Worm (Caenorhabditis elegans) whole organism, midembryonic: ENCODE measurements around the gene C03H5.9.

ENCODE experiments used
- T22C8.4 ChIP-seq: fragments of 200-800 bp; sonication (Bioruptor generic); IDR thresholded peaks from 2 replicates; pipeline ENCODE4 v1.3.6; 2022; ENCODE audit warnings: missing genetic modification characterization, missing compliant biosample characterization
- cog-1 ChIP-seq: sonication (generic microtip); optimal IDR thresholded peaks from 2 replicates; lab custom pipeline; 2016; ENCODE audit warnings: missing genetic modification characterization, missing compliant biosample characterization
- flt-1 ChIP-seq: fragments of 200-800 bp; sonication (Bioruptor generic); IDR thresholded peaks from 2 replicates; pipeline ENCODE4 v1.3.6; 2022; ENCODE audit warnings: missing genetic modification characterization, missing compliant biosample characterization
- klf-2 ChIP-seq: fragments of 200-800 bp; sonication (Bioruptor generic); conservative IDR thresholded peaks from 2 replicates; pipeline ENCODE4 v1.3.6; 2022; ENCODE audit warnings: missing genetic modification reagents, missing genetic modification characterization, missing compliant biosample characterization
- med-1 ChIP-seq: sonication (generic microtip); optimal IDR thresholded peaks from 2 replicates; lab custom pipeline; 2017; ENCODE audit warnings: missing genetic modification characterization, mild to moderate bottlenecking, missing compliant biosample characterization, antibody characterized with exemption, missing genetic modification reagents; ENCODE audit not compliant: insufficient read depth
- ref-1 ChIP-seq: fragments of 200-800 bp; sonication (Bioruptor generic); conservative IDR thresholded peaks from 2 replicates; pipeline ENCODE4 v1.3.6; 2022; ENCODE audit warnings: missing genetic modification reagents, missing genetic modification characterization, missing compliant biosample characterization
- tab-1 ChIP-seq: fragments of 200-800 bp; sonication (Bioruptor generic); IDR thresholded peaks from 2 replicates; pipeline ENCODE4 v1.3.6; 2022; ENCODE audit warnings: missing genetic modification characterization, missing compliant biosample characterization
- ztf-23 ChIP-seq: fragments of 200-800 bp; sonication (Bioruptor generic); IDR thresholded peaks from 2 replicates; pipeline ENCODE4 v1.3.6; 2022; ENCODE audit warnings: missing genetic modification reagents, missing genetic modification characterization, missing compliant biosample characterization
- ztf-29 ChIP-seq: fragments of 200-800 bp; sonication (Bioruptor generic); IDR thresholded peaks from 2 replicates; pipeline ENCODE4 v1.3.6; 2022; ENCODE audit warnings: missing genetic modification reagents, missing genetic modification characterization, missing compliant biosample characterization

C03H5.9 gene

ce11 chrII:356969-357368 is 21.5 kb upstream of the C03H5.9 start, which contains the start of gene dmsr-4:
dmsr-4 (minus strand) TSS chrII:357069.
- TF ChIP-seq klf-2 (GFP tag; lab: Robert Waterston, UW): no peak

- TF ChIP-seq ref-1: no peak
- TF ChIP-seq ztf-29: no peak
- TF ChIP-seq med-1 (GFP tag; lab: Kevin White, UChicago): no peak
- TF ChIP-seq T22C8.4 (GFP tag; lab: Robert Waterston, UW): no peak
- no peak for TF ChIP-seq ztf-23 (GFP tag; lab: Robert Waterston, UW)
- no peak for TF ChIP-seq flt-1 (GFP tag; lab: Robert Waterston, UW)
- TF ChIP-seq cog-1: no peak
- no peak for TF ChIP-seq tab-1 (GFP tag; lab: Robert Waterston, UW)
- no peak for TF ChIP-seq klf-2 (GFP tag; lab: Robert Waterston, UW)
These were observed 11.0 kb upstream of the C03H5.9 start, which contains the start of gene ptr-3 for ce11 chrII:367455-367854. ptr-3 (minus strand) TSS chrII:367555.

ce11 chrII:370394-370793 is 8.1 kb upstream of the C03H5.9 start:
- no peak for TF ChIP-seq klf-2 (GFP tag; lab: Robert Waterston, UW)
- no peak for TF ChIP-seq flt-1 (GFP tag; lab: Robert Waterston, UW)
- TF ChIP-seq ztf-23 (GFP tag; lab: Robert Waterston, UW): no peak
- no peak for TF ChIP-seq cog-1
- no peak for TF ChIP-seq med-1 (GFP tag; lab: Kevin White, UChicago)
- TF ChIP-seq ztf-29: no peak
- no peak for TF ChIP-seq tab-1 (GFP tag; lab: Robert Waterston, UW)
- TF ChIP-seq T22C8.4 (GFP tag; lab: Robert Waterston, UW): no peak
- no peak for TF ChIP-seq ref-1

ce11 chrII:371549-371948 is 6.9 kb upstream of the C03H5.9 start:
- TF ChIP-seq cog-1: no peak
- no peak for TF ChIP-seq tab-1 (GFP tag; lab: Robert Waterston, UW)
- TF ChIP-seq flt-1 (GFP tag; lab: Robert Waterston, UW): no peak
- no peak for TF ChIP-seq klf-2 (GFP tag; lab: Robert Waterston, UW)

- no peak for TF ChIP-seq cog-1
- no peak for TF ChIP-seq med-1 (GFP tag; lab: Kevin White, UChicago)
- no peak for TF ChIP-seq flt-1 (GFP tag; lab: Robert Waterston, UW)
- TF ChIP-seq tab-1 (GFP tag; lab: Robert Waterston, UW): no peak
- TF ChIP-seq ztf-23 (GFP tag; lab: Robert Waterston, UW): no peak
- TF ChIP-seq ref-1: no peak
- TF ChIP-seq klf-2 (GFP tag; lab: Robert Waterston, UW): no peak
- no peak for TF ChIP-seq T22C8.4 (GFP tag; lab: Robert Waterston, UW)
- no peak for TF ChIP-seq ztf-29
These were observed 6.2 kb upstream of the C03H5.9 start for ce11 chrII:372235-372634.

- TF ChIP-seq cog-1 (no peak), klf-2 (GFP tag; lab: Robert Waterston, UW) (no peak), ztf-29 (no peak), tab-1 (GFP tag; lab: Robert Waterston, UW) (no peak), med-1 (GFP tag; lab: Kevin White, UChicago) (no peak), T22C8.4 (GFP tag; lab: Robert Waterston, UW) (no peak), flt-1 (GFP tag; lab: Robert Waterston, UW) (no peak), ref-1 (no peak), ztf-23 (GFP tag; lab: Robert Waterston, UW) (no peak)
These were observed 3.5 kb upstream of the C03H5.9 start, which contains the start of gene C03H5.4 for ce11 chrII:374950-375349. C03H5.4 (plus strand) TSS chrII:375250.

- no peak for TF ChIP-seq med-1 (GFP tag; lab: Kevin White, UChicago)
- TF ChIP-seq tab-1 (GFP tag; lab: Robert Waterston, UW): no peak
- TF ChIP-seq cog-1: no peak
- TF ChIP-seq flt-1 (GFP tag; lab: Robert Waterston, UW): no peak
- no peak for TF ChIP-seq T22C8.4 (GFP tag; lab: Robert Waterston, UW)
- no peak for TF ChIP-seq klf-2 (GFP tag; lab: Robert Waterston, UW)
- no peak for TF ChIP-seq ref-1
- TF ChIP-seq ztf-29: no peak
- TF ChIP-seq ztf-23 (GFP tag; lab: Robert Waterston, UW): no peak
These were observed 1.5 kb downstream of the C03H5.9 start, which contains the start of gene C03H5.7 for ce11 chrII:379935-380334. C03H5.7 (plus strand) TSS chrII:380235.

- TF ChIP-seq cog-1 (no peak), med-1 (GFP tag; lab: Kevin White, UChicago) (no peak), T22C8.4 (GFP tag; lab: Robert Waterston, UW) (no peak), tab-1 (GFP tag; lab: Robert Waterston, UW) (no peak), flt-1 (GFP tag; lab: Robert Waterston, UW) (no peak), ref-1 (no peak), ztf-29 (no peak), klf-2 (GFP tag; lab: Robert Waterston, UW) (no peak), ztf-23 (GFP tag; lab: Robert Waterston, UW) (no peak)
These were observed 6.8 kb downstream of the C03H5.9 start, which contains the start of gene C03H5.5 for ce11 chrII:385258-385657. C03H5.5 (minus strand) TSS chrII:385358.

- TF ChIP-seq ztf-23 (GFP tag; lab: Robert Waterston, UW) (no peak), tab-1 (GFP tag; lab: Robert Waterston, UW) (no peak), med-1 (GFP tag; lab: Kevin White, UChicago) (no peak), flt-1 (GFP tag; lab: Robert Waterston, UW) (no peak), cog-1 (no peak), klf-2 (GFP tag; lab: Robert Waterston, UW) (no peak), T22C8.4 (GFP tag; lab: Robert Waterston, UW) (no peak), ref-1 (no peak), ztf-29 (no peak)
These were observed 7.5 kb downstream of the C03H5.9 start, which contains the start of gene C03H5.3 for ce11 chrII:385957-386356. C03H5.3 (plus strand) TSS chrII:386088.

ce11 chrII:387844-388355 is 9.4 kb downstream of the C03H5.9 start:
- TF ChIP-seq klf-2 (GFP tag; lab: Robert Waterston, UW): no peak
- no peak for TF ChIP-seq flt-1 (GFP tag; lab: Robert Waterston, UW)
- no peak for TF ChIP-seq tab-1 (GFP tag; lab: Robert Waterston, UW)
- TF ChIP-seq cog-1: no peak
- TF ChIP-seq ztf-23 (GFP tag; lab: Robert Waterston, UW): no peak
- no peak for TF ChIP-seq med-1 (GFP tag; lab: Kevin White, UChicago)
- TF ChIP-seq ref-1: no peak
